Worm (Caenorhabditis elegans): Measurements from ENCODE around the gene fbxl-1.

fbxl-1 gene

DNA sequence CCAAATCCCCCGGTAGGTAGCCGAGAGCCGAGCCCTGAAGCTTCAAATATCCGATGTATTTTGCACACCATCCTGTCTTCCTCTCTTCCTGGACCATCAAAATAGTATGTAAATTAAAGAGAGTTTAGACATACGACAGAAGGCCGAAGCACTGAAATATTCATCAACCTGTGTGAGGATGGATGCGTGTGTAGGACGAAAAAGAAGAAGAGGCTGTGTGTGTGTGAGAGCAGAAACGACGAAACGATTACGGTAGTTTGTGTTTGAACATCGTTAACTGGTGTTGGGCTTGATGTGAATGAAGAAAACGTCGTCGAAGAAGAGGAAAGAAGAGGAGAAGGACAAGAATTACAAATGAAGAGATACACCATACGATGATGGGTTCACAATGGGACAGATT, 16.1 kb upstream of the fbxl-1 start:
- TF ChIP-seq ceh-9 (tag; optimal IDR thresholded peaks at IDR 0.05) (no peak), nfya-1 (tag; optimal IDR thresholded peaks at IDR 0.05; ENCODE audit: insufficient read depth) (peak; percentile 21)

DNA sequence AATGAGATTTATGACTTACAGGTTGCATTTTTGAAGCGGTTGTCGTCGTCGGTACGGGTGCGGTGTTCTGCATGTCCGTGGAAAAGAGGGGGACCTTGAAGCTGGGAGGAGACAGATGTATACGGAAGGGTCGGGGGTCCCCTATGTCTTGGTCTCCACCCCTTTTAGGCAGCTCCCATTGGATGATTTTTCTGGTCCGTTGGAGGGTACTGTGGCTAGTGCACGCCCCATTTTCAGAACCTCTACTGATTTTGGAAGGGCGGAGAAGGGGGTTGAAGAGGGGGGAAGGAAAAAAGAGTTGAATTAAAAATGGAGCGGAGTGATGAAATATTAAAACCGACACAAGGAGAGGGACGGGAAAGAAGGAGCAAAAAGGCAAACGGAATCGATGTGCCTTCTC, 11.4 kb upstream of the fbxl-1 start, which contains the start of gene unc-86:
TSS of gene unc-86 (minus strand) at position 113 of the 400 bp plus-strand sequence.
- TF ChIP-seq unc-39 (tag; optimal IDR thresholded peaks at IDR 0.05) (no peak), lin-39 (tag; optimal IDR thresholded peaks at IDR 0.05) (no peak), nfya-1 (tag; optimal IDR thresholded peaks at IDR 0.05; ENCODE audit: insufficient read depth) (peak; percentile 67), lsy-12 (tag; optimal IDR thresholded peaks at IDR 0.05) (no peak), nhr-77 (tag; optimal IDR thresholded peaks at IDR 0.05) (no peak), elt-3 (tag; optimal IDR thresholded peaks at IDR 0.05) (no peak), elt-1 (tag; optimal IDR thresholded peaks at IDR 0.05) (no peak)

DNA sequence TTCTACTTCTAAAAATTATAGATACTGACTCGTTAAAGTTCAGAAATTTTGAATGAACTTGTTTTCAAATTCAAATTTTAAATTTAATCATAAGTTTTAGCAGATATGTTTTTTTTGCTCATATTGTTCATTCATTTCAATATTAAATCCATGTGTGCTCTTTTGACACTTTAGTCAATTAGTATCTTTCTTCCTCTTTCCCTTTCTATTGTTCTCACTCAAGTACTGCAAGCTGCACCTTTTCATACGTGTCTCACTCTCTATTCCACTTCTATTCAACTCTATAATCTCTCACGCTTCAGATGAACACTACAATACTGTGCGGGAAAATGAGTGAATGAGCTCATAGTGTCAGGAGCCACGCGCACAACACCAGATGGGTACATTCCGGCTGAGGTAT, 9.7 kb upstream of the fbxl-1 start, which contains the start of gene C30A5.16:
TSS of gene C30A5.16 (plus strand) at position 301 of the 400 bp plus-strand sequence.
- TF ChIP-seq snpc-4 (tag; optimal IDR thresholded peaks at IDR 0.05) (no peak), ZK546.5 (tag; optimal IDR thresholded peaks at IDR 0.05) (no peak), nhr-11 (tag; optimal IDR thresholded peaks at IDR 0.05) (no peak), ceh-9 (tag; optimal IDR thresholded peaks at IDR 0.05) (no peak), pha-4 (tag; optimal IDR thresholded peaks at IDR 0.05) (no peak)

- TF ChIP-seq pha-4 (tag; optimal IDR thresholded peaks at IDR 0.05) (no peak), fkh-10 (GFP tag; optimal IDR thresholded peaks at IDR 0.05) (no peak), nhr-43 (tag; optimal IDR thresholded peaks at IDR 0.05; ENCODE audit: poor library complexity, severe bottlenecking) (no peak), tbx-2 (tag; optimal IDR thresholded peaks at IDR 0.05) (no peak)
Observed at ce11 chrIII:8220081-8220480, 7.5 kb upstream of the fbxl-1 start.

ce11 chrIII:8224769-8225168, 2.9 kb upstream of the fbxl-1 start, which contains the start of gene mob-4:
Gene mob-4, plus strand, starts transcription at chrIII:8225097.
- peak; percentile 22 for TF ChIP-seq pha-4 (tag; optimal IDR thresholded peaks at IDR 0.05)
- TF ChIP-seq ztf-11 (tag; optimal IDR thresholded peaks at IDR 0.05) = no peak
- no peak for TF ChIP-seq ztf-4 (tag; optimal IDR thresholded peaks at IDR 0.05)
- no peak for TF ChIP-seq egl-27 (tag; optimal IDR thresholded peaks at IDR 0.05)
- peak; percentile 57 for TF ChIP-seq lin-15B (tag; optimal IDR thresholded peaks at IDR 0.05)
- TF ChIP-seq hmg-11 (tag; optimal IDR thresholded peaks at IDR 0.05) = peak; percentile 41
- TF ChIP-seq sea-2 (GFP tag; optimal IDR thresholded peaks at IDR 0.05) = no peak
- no peak for TF ChIP-seq ceh-82 (tag; optimal IDR thresholded peaks at IDR 0.05)
- peak; percentile 11 for TF ChIP-seq nfya-1 (tag; optimal IDR thresholded peaks at IDR 0.05; ENCODE audit: insufficient read depth)
- no peak for TF ChIP-seq nhr-67 (tag; optimal IDR thresholded peaks at IDR 0.05)
- TF ChIP-seq ceh-16 (tag; optimal IDR thresholded peaks at IDR 0.05) = no peak
- peak; percentile 1 for TF ChIP-seq egl-5 (tag; optimal IDR thresholded peaks at IDR 0.05)

DNA sequence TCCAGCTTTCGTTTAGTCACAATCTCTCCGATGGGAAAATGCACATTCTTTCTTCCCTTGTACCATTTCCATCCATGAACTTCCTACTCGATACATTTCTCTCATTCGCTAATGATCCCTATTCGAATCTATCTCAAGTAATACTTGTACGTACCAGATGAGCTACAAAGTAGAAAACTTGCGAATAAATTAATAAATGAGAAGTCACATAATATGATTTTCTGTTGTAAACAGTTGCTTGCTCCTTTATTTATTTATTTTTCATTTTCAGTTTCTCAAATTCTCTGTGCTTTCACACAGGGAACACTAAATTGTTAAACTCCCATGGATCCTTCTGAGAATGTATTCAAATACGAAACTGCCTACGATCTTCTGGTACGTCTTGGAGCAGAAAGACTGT, 1.5 kb upstream of the fbxl-1 start, which contains the start of gene rfs-1:
TSS of gene rfs-1 (plus strand) at position 301 of the 400 bp plus-strand sequence.
- no peak for TF ChIP-seq unc-39 (tag; optimal IDR thresholded peaks at IDR 0.05)
- no peak for TF ChIP-seq mml-1 (tag; optimal IDR thresholded peaks at IDR 0.05)
- TF ChIP-seq lsy-12 (tag; optimal IDR thresholded peaks at IDR 0.05) = no peak
- no peak for TF ChIP-seq nhr-12 (tag; optimal IDR thresholded peaks at IDR 0.05)
- TF ChIP-seq eor-1 (tag; optimal IDR thresholded peaks at IDR 0.05) = no peak
- no peak for TF ChIP-seq mdl-1 (tag; optimal IDR thresholded peaks at IDR 0.05)
- no peak for TF ChIP-seq lin-15B (tag; optimal IDR thresholded peaks at IDR 0.05)
- TF ChIP-seq fkh-2 (tag; optimal IDR thresholded peaks at IDR 0.05) = no peak
- TF ChIP-seq R02D3.7 (tag; optimal IDR thresholded peaks at IDR 0.05) = no peak
- no peak for TF ChIP-seq nhr-23 (tag; optimal IDR thresholded peaks at IDR 0.05)
- TF ChIP-seq elt-3 (tag; optimal IDR thresholded peaks at IDR 0.05) = no peak
- TF ChIP-seq elt-1 (tag; optimal IDR thresholded peaks at IDR 0.05) = no peak
- no peak for TF ChIP-seq lin-39 (tag; optimal IDR thresholded peaks at IDR 0.05)
- TF ChIP-seq nhr-28 (tag; optimal IDR thresholded peaks at IDR 0.05) = no peak
- TF ChIP-seq nhr-237 (tag; optimal IDR thresholded peaks at IDR 0.05) = no peak
- no peak for TF ChIP-seq ceh-82 (tag; optimal IDR thresholded peaks at IDR 0.05)
- TF ChIP-seq jun-1 (tag; optimal IDR thresholded peaks at IDR 0.05) = no peak
- no peak for TF ChIP-seq nhr-25 (tag; optimal IDR thresholded peaks at IDR 0.05)

Data from whole organism, L3 larva.